Fruit fly (Drosophila melanogaster) whole organism, prepupa: ENCODE results near the gene Dlic.

Source experiments
- CG4318 ChIP-seq: fragments of 200-800 bp; sonication (Bioruptor generic); optimal IDR thresholded peaks from 3 replicates; lab custom pipeline; 2017; ENCODE audit warnings: missing biosample characterization, mild to moderate bottlenecking, missing genetic modification characterization
- spab ChIP-seq: fragments of 200-800 bp; sonication (Bioruptor generic); optimal IDR thresholded peaks from 2 replicates; lab custom pipeline; 2017; ENCODE audit warnings: missing biosample characterization, mild to moderate bottlenecking, missing genetic modification characterization, missing genetic modification reagents

DNA sequence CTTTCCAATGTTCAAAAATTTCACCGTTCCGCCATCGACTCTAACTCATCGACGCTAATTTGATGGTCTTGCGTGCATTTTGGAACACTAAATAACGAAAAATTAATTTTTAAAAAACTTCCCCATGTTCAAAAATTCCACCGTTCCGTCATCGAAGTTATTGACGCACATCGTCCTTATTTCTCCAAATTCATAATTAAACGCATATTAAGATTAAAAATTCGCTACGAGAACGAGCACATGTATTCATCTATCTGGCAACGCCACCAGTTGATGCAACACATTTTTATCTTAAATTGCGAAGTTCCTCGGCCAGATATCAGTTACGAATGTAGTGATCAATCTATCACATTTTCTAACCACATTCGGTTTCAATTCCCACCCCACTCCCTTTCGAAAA lies 5.0 kb upstream of the Dlic start, which contains the start of gene Lint-1:
- TF ChIP-seq CG4318 (GFP tag; lab: Kevin White, UChicago) (no peak), spab (GFP tag; lab: Kevin White, UChicago) (no peak)
